Worm (Caenorhabditis elegans) whole organism, L2 larva: ENCODE measurements around the gene AH10.4.

Experiments used
- R02D3.7 ChIP-seq: fragments of 150-350 bp; optimal IDR thresholded peaks from 2 replicates; lab custom pipeline; 2014; ENCODE audit warnings: missing biosample characterization, missing genetic modification characterization
- egl-27 ChIP-seq: sonication (generic microtip); optimal IDR thresholded peaks from 3 replicates; lab custom pipeline; 2017; ENCODE audit warnings: missing biosample characterization, missing genetic modification reagents, missing genetic modification characterization
- lin-39 ChIP-seq: fragments of 150-350 bp; optimal IDR thresholded peaks from 2 replicates; lab custom pipeline; 2014; ENCODE audit warnings: missing biosample characterization, missing genetic modification reagents, missing genetic modification characterization
- nhr-12 ChIP-seq: fragments of 150-350 bp; optimal IDR thresholded peaks from 2 replicates; lab custom pipeline; 2014; ENCODE audit warnings: missing biosample characterization, missing genetic modification characterization
- nhr-129 ChIP-seq: fragments of 150-350 bp; optimal IDR thresholded peaks from 2 replicates; lab custom pipeline; 2014; ENCODE audit warnings: missing biosample characterization, missing genetic modification characterization
- nhr-23 ChIP-seq: fragments of 150-350 bp; optimal IDR thresholded peaks from 2 replicates; lab custom pipeline; 2014; ENCODE audit warnings: missing biosample characterization, missing genetic modification reagents, missing genetic modification characterization
- nhr-77 ChIP-seq: fragments of 150-350 bp; optimal IDR thresholded peaks from 2 replicates; lab custom pipeline; 2014; ENCODE audit warnings: missing biosample characterization, missing genetic modification characterization
- sma-3 ChIP-seq: sonication (generic microtip); optimal IDR thresholded peaks from 2 replicates; lab custom pipeline; 2016; ENCODE audit warnings: missing genetic modification reagents, missing genetic modification characterization, missing compliant biosample characterization
- unc-39 ChIP-seq: fragments of 150-350 bp; optimal IDR thresholded peaks from 2 replicates; lab custom pipeline; 2014; ENCODE audit warnings: missing biosample characterization, missing genetic modification characterization
- zag-1 ChIP-seq: fragments of 150-350 bp; optimal IDR thresholded peaks from 2 replicates; lab custom pipeline; 2014; ENCODE audit warnings: missing biosample characterization, missing genetic modification characterization

DNA sequence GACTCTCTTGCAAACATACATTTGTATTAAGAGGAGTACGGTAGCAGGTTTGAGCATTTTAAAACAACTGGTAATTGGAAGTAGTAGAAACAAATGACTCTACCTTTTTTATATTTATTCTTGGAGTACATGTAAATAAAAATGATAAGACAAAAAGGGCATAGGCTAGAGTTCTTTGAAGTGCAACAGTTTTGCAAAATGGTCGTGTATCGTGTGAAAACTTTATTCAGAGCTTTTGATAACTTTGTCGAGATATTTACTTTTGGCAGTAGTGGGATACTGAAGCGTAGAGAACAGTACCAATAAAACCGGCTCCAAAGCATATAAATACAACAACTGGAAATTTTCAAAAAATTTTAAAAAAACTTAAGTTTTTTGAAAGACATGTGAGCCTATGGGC is 29.0 kb upstream of the AH10.4 start, which contains the start of gene cest-1.1:
- no peak for TF ChIP-seq nhr-23 (tag; lab: Kevin White, UChicago)
- TF ChIP-seq sma-3 (GFP tag; lab: Kevin White, UChicago) = no peak
- TF ChIP-seq unc-39 (tag; lab: Kevin White, UChicago) = no peak
- TF ChIP-seq zag-1 = no peak
- TF ChIP-seq lin-39 (tag; lab: Kevin White, UChicago) = no peak
- TF ChIP-seq nhr-77 (tag; lab: Kevin White, UChicago) = no peak
- TF ChIP-seq nhr-129 = no peak
- TF ChIP-seq R02D3.7 (tag; lab: Kevin White, UChicago) = no peak
- no peak for TF ChIP-seq egl-27 (tag; lab: Kevin White, UChicago)
- TF ChIP-seq nhr-12 (tag; lab: Kevin White, UChicago) = no peak
